Worm (Caenorhabditis elegans) whole organism, L4 larva: ENCODE data around the gene nhr-104.

Source experiments
- D1046.2 ChIP-seq: fragments of 200-800 bp; sonication (Bioruptor generic); IDR thresholded peaks from 2 replicates; pipeline ENCODE4 v1.3.6; 2022; ENCODE audit warnings: missing genetic modification characterization, missing compliant biosample characterization
- F26F4.8 ChIP-seq: fragments of 200-800 bp; sonication (Bioruptor generic); conservative IDR thresholded peaks from 2 replicates; pipeline ENCODE4 v1.3.6; 2022; ENCODE audit warnings: missing genetic modification characterization, missing compliant biosample characterization
- F37D6.2 ChIP-seq: sonication (generic microtip); optimal IDR thresholded peaks from 2 replicates; lab custom pipeline; 2016; ENCODE audit warnings: mild to moderate bottlenecking, missing genetic modification characterization, missing compliant biosample characterization
- F44E2.7 ChIP-seq: fragments of 200-800 bp; sonication (Bioruptor generic); IDR thresholded peaks from 2 replicates; pipeline ENCODE4 v2.1.2; 2022; ENCODE audit warnings: missing genetic modification characterization, missing compliant biosample characterization
- R02D3.7 ChIP-seq: fragments of 150-350 bp; sonication (generic microtip); optimal IDR thresholded peaks from 3 replicates; lab custom pipeline; 2014; ENCODE audit warnings: missing biosample characterization, missing genetic modification characterization
- T26A8.4 ChIP-seq: fragments of 200-800 bp; sonication (Bioruptor generic); IDR thresholded peaks from 2 replicates; pipeline ENCODE4 v1.3.6; 2022; ENCODE audit warnings: missing genetic modification characterization, missing compliant biosample characterization
- Y5F2A.4 ChIP-seq: fragments of 200-800 bp; sonication (Bioruptor generic); optimal IDR thresholded peaks from 2 replicates; lab custom pipeline; 2018; ENCODE audit warnings: mild to moderate bottlenecking, missing genetic modification characterization, missing compliant biosample characterization
- Y75B8A.6 ChIP-seq: fragments of 200-800 bp; sonication (Bioruptor generic); IDR thresholded peaks from 2 replicates; pipeline ENCODE4 v1.3.6; 2022; ENCODE audit warnings: missing genetic modification reagents, missing genetic modification characterization, missing compliant biosample characterization
- ZK337.2 ChIP-seq: fragments of 200-800 bp; sonication (Bioruptor generic); IDR thresholded peaks from 2 replicates; pipeline ENCODE4 v1.3.6; 2022; ENCODE audit warnings: missing genetic modification reagents, missing genetic modification characterization, missing compliant biosample characterization
- ZK546.5 ChIP-seq, 2 experiments: sonication (generic microtip); optimal IDR thresholded peaks; 2 replicates each; lab custom pipeline; 2017; ENCODE audit warnings: missing biosample characterization in 2 of 2, missing genetic modification characterization in 2 of 2
- aha-1 ChIP-seq: fragments of 150-350 bp; peaks from one replicate; lab custom pipeline; 2014; ENCODE audit warnings: missing biosample characterization, missing genetic modification characterization
- ama-1 ChIP-seq: fragments of 150-350 bp; optimal IDR thresholded peaks from 2 replicates; lab custom pipeline; 2014; ENCODE audit warnings: inconsistent platforms, mixed read lengths
- ceh-20 ChIP-seq: fragments of 200-800 bp; sonication (Bioruptor generic); IDR thresholded peaks from 2 replicates; pipeline ENCODE4 v1.3.6; 2022; ENCODE audit warnings: missing genetic modification reagents, missing genetic modification characterization, missing compliant biosample characterization
- ceh-28 ChIP-seq: fragments of 150-350 bp; optimal IDR thresholded peaks from 2 replicates; lab custom pipeline; 2014; ENCODE audit warnings: missing biosample characterization, missing genetic modification reagents, missing genetic modification characterization
- ceh-44 ChIP-seq: fragments of 200-800 bp; sonication (Bioruptor generic); IDR thresholded peaks from 2 replicates; pipeline ENCODE4 v1.3.6; 2022; ENCODE audit warnings: missing genetic modification reagents, missing genetic modification characterization, missing compliant biosample characterization
- daf-19 ChIP-seq: fragments of 200-800 bp; sonication (Bioruptor generic); conservative IDR thresholded peaks from 2 replicates; pipeline ENCODE4 v1.3.6; 2022; ENCODE audit warnings: missing genetic modification characterization, missing compliant biosample characterization
- dmd-9 ChIP-seq: fragments of 200-800 bp; sonication (Bioruptor generic); IDR thresholded peaks from 2 replicates; pipeline ENCODE4 v1.3.6; 2022; ENCODE audit warnings: missing genetic modification reagents, missing genetic modification characterization, missing compliant biosample characterization
- dpl-1 ChIP-seq: fragments of 150-350 bp; optimal IDR thresholded peaks from 2 replicates; lab custom pipeline; 2014; ENCODE audit warnings: missing biosample characterization, missing genetic modification reagents, missing genetic modification characterization
- duxl-1 ChIP-seq: sonication (generic microtip); optimal IDR thresholded peaks from 2 replicates; lab custom pipeline; 2016; ENCODE audit warnings: mild to moderate bottlenecking, missing genetic modification characterization, moderate library complexity, missing compliant biosample characterization; ENCODE audit not compliant: poor library complexity
- dve-1 ChIP-seq: sonication (generic microtip); optimal IDR thresholded peaks from 2 replicates; lab custom pipeline; 2017; ENCODE audit warnings: antibody characterized with exemption, mild to moderate bottlenecking, missing genetic modification characterization, missing compliant biosample characterization; ENCODE audit not compliant: insufficient read depth
- egl-43 ChIP-seq: fragments of 200-800 bp; sonication (Bioruptor generic); IDR thresholded peaks from 2 replicates; pipeline ENCODE4 v1.3.6; 2022; ENCODE audit warnings: missing genetic modification reagents, missing genetic modification characterization, missing compliant biosample characterization
- hlh-11 ChIP-seq: fragments of 200-800 bp; sonication (Bioruptor generic); optimal IDR thresholded peaks from 2 replicates; lab custom pipeline; 2018; ENCODE audit warnings: mild to moderate bottlenecking, missing genetic modification characterization, missing compliant biosample characterization
- hlh-30 ChIP-seq: sonication (generic microtip); optimal IDR thresholded peaks from 2 replicates; lab custom pipeline; 2017; ENCODE audit warnings: antibody characterized with exemption, mild to moderate bottlenecking, missing genetic modification characterization, missing compliant biosample characterization; ENCODE audit not compliant: insufficient read depth
- lin-13 ChIP-seq: fragments of 150-350 bp; optimal IDR thresholded peaks from 2 replicates; lab custom pipeline; 2014; ENCODE audit warnings: missing biosample characterization, missing genetic modification reagents, missing genetic modification characterization
- lin-29 ChIP-seq: fragments of 200-800 bp; sonication (Bioruptor generic); IDR thresholded peaks from 2 replicates; pipeline ENCODE4 v1.3.6; 2022; ENCODE audit warnings: missing genetic modification reagents, missing genetic modification characterization, missing compliant biosample characterization
- lin-38 ChIP-seq: fragments of 200-800 bp; sonication (Bioruptor generic); IDR thresholded peaks from 2 replicates; pipeline ENCODE4 v1.3.6; 2022; ENCODE audit warnings: missing genetic modification reagents, missing genetic modification characterization, missing compliant biosample characterization
- lir-3 ChIP-seq: sonication (generic microtip); optimal IDR thresholded peaks from 2 replicates; lab custom pipeline; 2016; ENCODE audit warnings: mild to moderate bottlenecking, missing genetic modification characterization, missing compliant biosample characterization
- lsy-2 ChIP-seq, 2 experiments: fragments of 150-350 bp in 1 of 2; sonication (generic microtip) in 1 of 2; optimal IDR thresholded peaks; 2 replicates each; lab custom pipeline; 2014 to 2017; ENCODE audit warnings: missing biosample characterization in 2 of 2, missing genetic modification characterization in 2 of 2
- mdl-1 ChIP-seq, 2 experiments: fragments of 150-350 bp in 1 of 2; sonication (generic microtip) in 1 of 2; optimal IDR thresholded peaks; 2 replicates each; lab custom pipeline; 2014 to 2017; ENCODE audit warnings: missing biosample characterization in 2 of 2, missing genetic modification characterization in 2 of 2
- mes-2 ChIP-seq: sonication (generic microtip); optimal IDR thresholded peaks from 2 replicates; lab custom pipeline; 2016; ENCODE audit warnings: missing genotype, mild to moderate bottlenecking, missing genetic modification characterization, missing compliant biosample characterization; ENCODE audit not compliant: poor library complexity, severe bottlenecking
- mxl-2 ChIP-seq: fragments of 200-800 bp; sonication (Bioruptor generic); conservative IDR thresholded peaks from 2 replicates; pipeline ENCODE4 v1.3.6; 2022; ENCODE audit warnings: missing genetic modification reagents, missing genetic modification characterization, missing compliant biosample characterization
- nhr-11 ChIP-seq: fragments of 150-350 bp; optimal IDR thresholded peaks from 2 replicates; lab custom pipeline; 2014; ENCODE audit warnings: missing biosample characterization, missing genetic modification characterization
- nhr-111 ChIP-seq: fragments of 200-800 bp; sonication (Bioruptor generic); optimal IDR thresholded peaks from 2 replicates; lab custom pipeline; 2018; ENCODE audit warnings: mild to moderate bottlenecking, missing genetic modification characterization, missing compliant biosample characterization
- nhr-237 ChIP-seq: sonication (generic microtip); optimal IDR thresholded peaks from 2 replicates; lab custom pipeline; 2017; ENCODE audit warnings: missing biosample characterization, missing genetic modification characterization
- nhr-25 ChIP-seq: sonication (generic microtip); optimal IDR thresholded peaks from 2 replicates; lab custom pipeline; 2017; ENCODE audit warnings: missing genetic modification characterization, mild to moderate bottlenecking, missing compliant biosample characterization, antibody characterized with exemption, moderate library complexity, borderline replicate concordance; ENCODE audit not compliant: insufficient read depth
- nhr-28 ChIP-seq: fragments of 150-350 bp; optimal IDR thresholded peaks from 2 replicates; lab custom pipeline; 2014; ENCODE audit warnings: missing biosample characterization, missing genetic modification characterization
- nhr-41 ChIP-seq: fragments of 200-800 bp; sonication (Bioruptor generic); IDR thresholded peaks from 2 replicates; pipeline ENCODE4 v1.3.6; 2022; ENCODE audit warnings: missing genetic modification reagents, missing genetic modification characterization, missing compliant biosample characterization
- nhr-77 ChIP-seq: fragments of 150-350 bp; optimal IDR thresholded peaks from 2 replicates; lab custom pipeline; 2014; ENCODE audit warnings: missing biosample characterization, missing genetic modification characterization
- rbr-2 ChIP-seq: sonication (generic microtip); optimal IDR thresholded peaks from 2 replicates; lab custom pipeline; 2016; ENCODE audit warnings: missing genotype, missing genetic modification characterization, missing compliant biosample characterization
- saeg-2 ChIP-seq: fragments of 200-800 bp; sonication (Bioruptor generic); IDR thresholded peaks from 2 replicates; pipeline ENCODE4 v1.3.6; 2022; ENCODE audit warnings: missing genetic modification reagents, missing genetic modification characterization, missing compliant biosample characterization
- set-16 ChIP-seq: fragments of 200-800 bp; sonication (Bioruptor generic); IDR thresholded peaks from 2 replicates; pipeline ENCODE4 v1.3.6; 2022; ENCODE audit warnings: missing genetic modification reagents, missing genetic modification characterization, missing compliant biosample characterization
- skn-1 ChIP-seq: fragments of 150-350 bp; optimal IDR thresholded peaks from 2 replicates; lab custom pipeline; 2014; ENCODE audit warnings: missing biosample characterization, missing genetic modification characterization
- snpc-4 ChIP-seq: fragments of 150-350 bp; optimal IDR thresholded peaks from 2 replicates; lab custom pipeline; 2014; ENCODE audit warnings: missing biosample characterization, missing genetic modification characterization
- tag-97 ChIP-seq: fragments of 200-800 bp; sonication (Bioruptor generic); IDR thresholded peaks from 2 replicates; pipeline ENCODE4 v1.3.6; 2022; ENCODE audit warnings: missing genetic modification characterization, missing compliant biosample characterization
- tra-1 ChIP-seq: fragments of 200-800 bp; sonication (Bioruptor generic); IDR thresholded peaks from 2 replicates; pipeline ENCODE4 v1.3.6; 2022; ENCODE audit warnings: missing genetic modification reagents, missing genetic modification characterization, missing compliant biosample characterization
- unc-39 ChIP-seq: sonication (generic microtip); optimal IDR thresholded peaks from 2 replicates; lab custom pipeline; 2017; ENCODE audit warnings: missing biosample characterization, missing genetic modification characterization
- vab-7 ChIP-seq: fragments of 200-800 bp; sonication (Bioruptor generic); IDR thresholded peaks from 2 replicates; pipeline ENCODE4 v1.3.6; 2022; ENCODE audit warnings: missing genetic modification reagents, missing genetic modification characterization, missing compliant biosample characterization
- zag-1 ChIP-seq: fragments of 150-350 bp; optimal IDR thresholded peaks from 2 replicates; lab custom pipeline; 2014; ENCODE audit warnings: missing biosample characterization, missing genetic modification characterization
- zfp-2 ChIP-seq: sonication (generic microtip); optimal IDR thresholded peaks from 2 replicates; lab custom pipeline; 2016; ENCODE audit warnings: mild to moderate bottlenecking, missing genetic modification characterization, missing compliant biosample characterization
- zip-11 ChIP-seq: fragments of 200-800 bp; sonication (Bioruptor generic); IDR thresholded peaks from 2 replicates; pipeline ENCODE4 v1.3.6; 2022; ENCODE audit warnings: missing genetic modification characterization, missing compliant biosample characterization

Gene nhr-104

DNA sequence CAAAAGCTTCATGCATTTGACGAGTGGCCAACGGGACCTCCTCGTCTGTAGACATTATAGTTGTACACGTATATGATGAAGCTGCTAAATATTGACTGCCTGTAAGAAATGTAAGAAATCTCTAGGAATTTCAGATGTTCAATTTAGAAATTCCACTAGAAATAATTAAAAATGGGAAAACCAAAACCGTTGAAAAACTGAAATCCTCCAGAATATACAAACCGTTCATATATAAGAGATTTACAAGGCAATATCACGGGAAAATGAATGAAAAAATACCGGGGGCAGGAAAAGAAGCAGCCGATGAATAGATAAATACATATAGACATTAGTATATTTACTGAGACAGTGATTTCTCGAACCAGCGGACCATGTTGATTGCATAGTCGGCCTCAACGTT, 14.0 kb upstream of the nhr-104 start, which contains the start of gene dpf-7:
Gene dpf-7 (minus strand): TSS at position 101 of the 400 bp plus-strand sequence.
- TF ChIP-seq lin-38 (GFP tag; lab: Robert Waterston, UW), result peak; percentile 22; the same call in 1 of the 2 replicates
- no peak for TF ChIP-seq daf-19 (GFP tag; lab: Robert Waterston, UW)
- no peak for TF ChIP-seq hlh-11 (tag; lab: Kevin White, UChicago)
- TF ChIP-seq dpl-1, result no peak
- TF ChIP-seq ceh-44, result no peak
- no peak for TF ChIP-seq mes-2 (tag; lab: Kevin White, UChicago)
- TF ChIP-seq skn-1 (tag; lab: Kevin White, UChicago), result no peak
- TF ChIP-seq T26A8.4, result no peak
- no peak for TF ChIP-seq F26F4.8

DNA sequence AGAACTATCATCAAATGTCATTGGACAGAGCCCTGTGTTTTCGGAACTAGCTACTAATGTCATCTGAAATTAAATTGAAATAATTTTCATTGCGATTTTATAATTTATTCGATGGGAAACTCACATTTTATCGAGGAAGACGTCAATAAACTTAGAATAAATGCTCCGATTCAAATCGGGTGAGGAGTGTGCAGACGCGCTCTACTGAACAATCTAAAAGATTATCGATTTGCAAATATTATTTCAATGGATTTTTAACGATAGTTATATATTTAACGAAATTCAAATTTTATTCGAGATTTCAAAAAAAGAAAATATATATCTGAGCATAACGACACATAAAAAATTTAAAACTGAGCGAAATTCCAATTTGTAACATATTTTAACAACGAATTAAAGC, 10.6 kb upstream of the nhr-104 start, which contains the start of gene eor-1:
Gene eor-1 (minus strand): TSS at position 65 of the 400 bp plus-strand sequence.
- no peak for TF ChIP-seq ceh-20 (GFP tag; lab: Robert Waterston, UW)
- no peak for TF ChIP-seq aha-1
- no peak for TF ChIP-seq zfp-2
- peak; percentile 44 for TF ChIP-seq rbr-2 (tag; lab: Kevin White, UChicago)
- TF ChIP-seq nhr-25, result peak; percentile 48
- no peak for TF ChIP-seq F37D6.2 (tag; lab: Kevin White, UChicago)
- TF ChIP-seq set-16 (GFP tag; lab: Robert Waterston, UW), result no peak
- TF ChIP-seq Y5F2A.4 (GFP tag; lab: Kevin White, UChicago), result no peak
- no peak for TF ChIP-seq mdl-1 (tag; optimal IDR thresholded peaks at IDR 0.05; lab: Kevin White, UChicago)
- no peak for TF ChIP-seq zag-1
- TF ChIP-seq T26A8.4, result no peak
- TF ChIP-seq ZK546.5 (tag; optimal IDR thresholded peaks at IDR 0.05; lab: Kevin White, UChicago), result no peak
- no peak for TF ChIP-seq snpc-4 (tag; lab: Kevin White, UChicago)
- TF ChIP-seq lin-29 (GFP tag; lab: Robert Waterston, UW), result no peak
- peak in 1 of 2 experiments; percentile 75 for TF ChIP-seq lsy-2 (tag; optimal IDR thresholded peaks at IDR 0.05; lab: Kevin White, UChicago)
- no peak for TF ChIP-seq lin-13 (GFP tag; lab: Kevin White, UChicago)
- TF ChIP-seq D1046.2, result no peak
- TF ChIP-seq nhr-11 (tag; lab: Kevin White, UChicago), result no peak
- TF ChIP-seq lir-3 (tag; lab: Kevin White, UChicago), result no peak
- no peak for TF ChIP-seq tra-1 (GFP tag; lab: Robert Waterston, UW)
- no peak for TF ChIP-seq nhr-237 (tag; lab: Kevin White, UChicago)
- no peak for TF ChIP-seq daf-19 (GFP tag; lab: Robert Waterston, UW)
- peak; percentile 33 for TF ChIP-seq dpl-1
- peak; percentile 29 for TF ChIP-seq dve-1
- TF ChIP-seq unc-39 (tag; lab: Kevin White, UChicago), result no peak
- no peak for TF ChIP-seq nhr-41
- peak; percentile 8 for TF ChIP-seq hlh-30 (tag; lab: Kevin White, UChicago)
- TF ChIP-seq mxl-2 (GFP tag; lab: Robert Waterston, UW), result no peak
- TF ChIP-seq egl-43, result no peak
- no peak for TF ChIP-seq zip-11
- TF ChIP-seq hlh-11 (tag; lab: Kevin White, UChicago), result no peak
- TF ChIP-seq ama-1 (lab: Kevin White, UChicago), result peak; percentile 20
- no peak for TF ChIP-seq duxl-1 (tag; lab: Kevin White, UChicago)
- TF ChIP-seq nhr-28, result no peak
- TF ChIP-seq nhr-111 (GFP tag; lab: Kevin White, UChicago), result no peak
- TF ChIP-seq nhr-77, result peak; percentile 53
- no peak for TF ChIP-seq F26F4.8
- no peak for TF ChIP-seq tag-97
- no peak for TF ChIP-seq R02D3.7 (tag; lab: Kevin White, UChicago)
- peak; percentile 7 for TF ChIP-seq ceh-28 (tag; lab: Kevin White, UChicago)
- no peak for TF ChIP-seq Y75B8A.6
- TF ChIP-seq ZK337.2 (GFP tag; lab: Robert Waterston, UW), result no peak
- TF ChIP-seq F44E2.7 (GFP tag; lab: Robert Waterston, UW), result no peak
- TF ChIP-seq saeg-2 (GFP tag; lab: Robert Waterston, UW), result no peak
- TF ChIP-seq dmd-9 (GFP tag; lab: Robert Waterston, UW), result no peak
- no peak for TF ChIP-seq vab-7 (GFP tag; lab: Robert Waterston, UW)
